Fruit fly (Drosophila melanogaster): Measurements from ENCODE around the gene yata.
A peak's percentile ranks its signal among the peaks of the same experiment; 100 is the strongest.

Gene yata

dm6 chr3R:29704557-29704956 lies 44.5 kb upstream of the yata start (continued):
- no peak for TF ChIP-seq CG9727 (GFP tag; optimal IDR thresholded peaks at IDR 0.05)
- peak; percentile 13 for TF ChIP-seq CG18262 (tag; optimal IDR thresholded peaks at IDR 0.05)
- TF ChIP-seq gem (tag; optimal IDR thresholded peaks at IDR 0.05), result peak; percentile 13
- TF ChIP-seq wor (GFP tag; IDR thresholded peaks at IDR 0.05), result no peak

dm6 chr3R:29705789-29706303 lies 43.2 kb upstream of the yata start:
- TF ChIP-seq CG4424 (GFP tag; optimal IDR thresholded peaks at IDR 0.05) (no peak), ATbp (GFP tag; optimal IDR thresholded peaks at IDR 0.05) (peak; percentile 16), grau (tag; optimal IDR thresholded peaks at IDR 0.05) (peak; percentile 14), CG9876 (GFP tag; optimal IDR thresholded peaks at IDR 0.05) (no peak), D19A (tag; optimal IDR thresholded peaks at IDR 0.05) (peak; percentile 32), CG18599 (GFP tag; optimal IDR thresholded peaks at IDR 0.05) (peak; percentile 31), az2 (GFP tag; optimal IDR thresholded peaks at IDR 0.05) (peak; percentile 15), ssp (GFP tag; IDR thresholded peaks at IDR 0.05) (no peak), row (GFP tag; IDR thresholded peaks at IDR 0.05) (peak; percentile 60), CG14860 (GFP tag; IDR thresholded peaks at IDR 0.05; ENCODE audit: partially characterized antibody) (no peak), CG8388 (GFP tag; optimal IDR thresholded peaks at IDR 0.05) (no peak), nmo (GFP tag; optimal IDR thresholded peaks at IDR 0.05) (peak; percentile 6), pb (GFP tag; optimal IDR thresholded peaks at IDR 0.05) (no peak), CG17385 (GFP tag; optimal IDR thresholded peaks at IDR 0.05) (no peak), CG11504 (tag; optimal IDR thresholded peaks at IDR 0.05) (peak; percentile 36), CG16813 (GFP tag; IDR thresholded peaks at IDR 0.05; ENCODE audit: partially characterized antibody) (no peak), CG2712 (tag; optimal IDR thresholded peaks at IDR 0.05) (peak; percentile 20), salm (tag; optimal IDR thresholded peaks at IDR 0.05) (no peak), gro (GFP tag; optimal IDR thresholded peaks at IDR 0.05) (no peak), CG10543 (GFP tag; optimal IDR thresholded peaks at IDR 0.05) (no peak), Blimp-1 (GFP tag; optimal IDR thresholded peaks at IDR 0.05) (peak; percentile 31), CG13424 (tag; optimal IDR thresholded peaks at IDR 0.05) (peak; percentile 30), CG12391 (tag; optimal IDR thresholded peaks at IDR 0.05) (peak; percentile 18), Nf-YC (tag; optimal IDR thresholded peaks at IDR 0.05) (peak; percentile 55), CG18262 (tag; optimal IDR thresholded peaks at IDR 0.05) (peak; percentile 2), bsh (GFP tag; optimal IDR thresholded peaks at IDR 0.05) (peak in 1 of 2 experiments; percentile 51), CG10267 (tag; optimal IDR thresholded peaks at IDR 0.05) (peak; percentile 1), CG7839 (tag; optimal IDR thresholded peaks at IDR 0.05) (peak; percentile 12), sens (GFP tag) (peak; percentile 25), Hr51 (GFP tag; optimal IDR thresholded peaks at IDR 0.05) (peak in 1 of 2 experiments; percentile 60), Deaf1 (tag; optimal IDR thresholded peaks at IDR 0.05) (peak; percentile 22), Oli (tag; optimal IDR thresholded peaks at IDR 0.05) (peak; percentile 22), sisA (GFP tag; IDR thresholded peaks at IDR 0.05) (peak; percentile 37; the same call in 1 of the 2 replicates), CG8290 (GFP tag; optimal IDR thresholded peaks at IDR 0.05) (no peak), CG8290 (tag; optimal IDR thresholded peaks at IDR 0.05) (no peak), CG12104 (GFP tag; optimal IDR thresholded peaks at IDR 0.05) (no peak), Ets65A (GFP tag) (peak; percentile 30), BEAF-32 (GFP tag; optimal IDR thresholded peaks at IDR 0.05) (no peak), CG17328 (GFP tag; IDR thresholded peaks at IDR 0.05) (0 out of 2 replicates have a peak, but pooled peaks have one; percentile 7), Sox102F (GFP tag; optimal IDR thresholded peaks at IDR 0.05) (peak; percentile 44), CG10462 (GFP tag; optimal IDR thresholded peaks at IDR 0.05) (no peak), dmrt99B (tag; optimal IDR thresholded peaks at IDR 0.05) (peak; percentile 65), ab (GFP tag; optimal IDR thresholded peaks at IDR 0.05) (no peak), CG10979 (tag; optimal IDR thresholded peaks at IDR 0.05) (peak; percentile 23), Nf-YB (GFP tag; optimal IDR thresholded peaks at IDR 0.05) (peak; percentile 79)

All from whole organism, embryonic.